Fruit fly (Drosophila melanogaster) whole organism: Measurements from ENCODE around the gene Suv3.

ENCODE experiments used
- CG8478 ChIP-seq: fragments of >200 bp; optimal IDR thresholded peaks from 2 replicates; lab custom pipeline; 2018; ENCODE audit warnings: inconsistent platforms
- Dll ChIP-seq: fragments of >200 bp; optimal IDR thresholded peaks from 2 replicates; lab custom pipeline; 2017
- EcR ChIP-seq, 2 experiments: fragments of >200 bp; optimal IDR thresholded peaks; 2 replicates each; lab custom pipeline; 2017; ENCODE audit warnings: missing biosample characterization in 2 of 2, missing genetic modification characterization in 2 of 2, missing genetic modification reagents in 2 of 2
- pan ChIP-seq: fragments of >200 bp; optimal IDR thresholded peaks from 2 replicates; lab custom pipeline; 2017
- psq ChIP-seq: fragments of >200 bp; optimal IDR thresholded peaks from 2 replicates; lab custom pipeline; 2017
- usp ChIP-seq: fragments of >200 bp; optimal IDR thresholded peaks from 2 replicates; lab custom pipeline; 2017; ENCODE audit warnings: missing biosample characterization, missing genetic modification characterization, mixed read lengths

Gene Suv3

DNA sequence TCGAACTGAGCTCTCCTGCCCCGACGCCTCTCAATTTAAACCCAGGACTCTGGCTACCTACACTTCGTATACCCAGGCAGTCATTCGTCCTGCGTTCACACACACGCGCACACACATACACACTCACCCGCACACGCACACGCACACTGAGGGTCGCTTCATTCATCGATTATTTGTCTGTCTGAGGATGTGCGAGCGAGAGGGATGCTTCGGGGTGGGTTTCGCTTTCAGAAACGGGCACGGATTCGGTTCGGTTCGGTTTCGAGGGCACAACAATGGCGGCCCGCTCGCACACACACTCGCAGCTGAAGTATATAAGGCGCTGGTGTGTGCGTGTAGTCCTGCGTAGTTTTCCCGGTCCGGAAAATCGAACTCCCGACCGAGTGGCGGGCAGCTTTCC is 35.3 kb downstream of the Suv3 start, which contains the start of gene hkb:
TSS of gene hkb (minus strand) at position 11 of the 400 bp plus-strand sequence.
- TF ChIP-seq pan (no peak), psq (lab: Kevin White, UChicago) (no peak), CG8478 (lab: Kevin White, UChicago) (no peak)

DNA sequence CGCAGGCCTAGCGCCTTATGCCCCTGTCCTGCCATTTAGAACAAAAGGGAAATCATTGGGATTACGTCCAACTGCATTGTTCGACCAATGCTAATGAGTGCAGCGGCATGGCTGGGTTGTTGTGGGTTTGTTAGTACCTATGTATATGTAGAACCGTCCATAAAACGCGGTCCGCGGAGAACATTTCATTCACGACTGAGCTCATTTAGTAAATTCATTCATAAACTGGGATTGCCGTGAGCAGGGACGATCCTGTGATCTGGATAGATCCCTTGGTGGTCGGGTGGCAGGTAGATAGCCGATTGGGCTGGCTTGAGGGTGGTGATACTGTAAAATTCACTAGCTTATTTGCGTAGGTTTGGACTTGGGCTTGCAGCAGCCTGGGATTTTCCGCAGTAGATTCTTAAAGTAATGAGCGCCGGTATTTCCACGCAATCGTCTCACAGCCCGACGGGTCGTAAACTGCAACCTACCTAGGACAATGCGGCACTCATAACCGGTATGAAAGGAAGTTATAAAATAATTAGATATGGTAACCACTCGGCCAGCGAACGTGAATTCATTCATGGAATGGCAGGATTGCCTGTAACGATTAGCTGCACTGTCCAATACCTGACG is 37.0 kb downstream of the Suv3 start:
- no peak for TF ChIP-seq Dll

DNA sequence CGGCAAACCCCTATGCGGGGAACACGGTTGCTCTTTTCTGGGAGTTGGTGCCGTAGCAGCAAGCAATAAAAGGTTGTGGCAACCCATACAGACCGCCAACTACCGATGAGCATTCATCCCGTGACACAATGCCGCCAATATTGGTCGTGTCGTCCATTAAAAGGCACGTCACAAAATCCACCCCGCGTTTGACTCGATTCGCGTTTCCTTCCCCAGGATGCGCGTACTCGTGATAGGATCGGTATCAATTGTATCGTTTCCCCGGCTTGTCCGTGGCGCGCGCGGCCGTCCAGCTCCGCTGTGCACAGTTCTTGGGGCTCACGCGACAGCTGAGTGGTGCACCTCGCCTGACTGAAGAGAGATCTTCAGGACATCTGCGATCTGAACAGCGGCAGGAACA is 38.8 kb downstream of the Suv3 start:
- TF ChIP-seq psq (lab: Kevin White, UChicago) (no peak), EcR (GFP tag; optimal IDR thresholded peaks at IDR 0.05; lab: Kevin White, UChicago) (no peak), CG8478 (lab: Kevin White, UChicago) (no peak), usp (GFP tag; lab: Kevin White, UChicago) (no peak), pan (no peak), Dll (no peak)

DNA sequence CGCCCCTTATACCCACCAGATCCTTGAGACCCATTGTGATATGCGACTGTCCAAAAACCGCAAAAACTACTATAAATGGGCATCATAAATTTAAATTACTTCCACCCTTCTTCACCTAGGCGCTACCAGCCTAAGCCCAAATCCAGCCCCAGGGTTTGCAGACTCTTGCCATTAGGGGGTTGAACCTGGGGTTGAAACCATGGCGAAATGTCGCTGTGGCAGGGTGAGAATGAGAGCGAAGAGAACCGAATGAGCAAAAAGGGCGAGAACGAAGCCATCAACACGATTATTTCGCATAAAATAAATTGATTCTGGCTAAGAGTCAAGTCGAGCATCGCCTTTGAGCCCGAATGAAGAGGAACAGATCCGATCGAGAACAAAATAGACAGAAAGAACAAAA is 42.2 kb downstream of the Suv3 start:
- TF ChIP-seq psq (lab: Kevin White, UChicago) (no peak), Dll (no peak), usp (GFP tag; lab: Kevin White, UChicago) (no peak), pan (no peak), CG8478 (lab: Kevin White, UChicago) (no peak), EcR (GFP tag; optimal IDR thresholded peaks at IDR 0.05; lab: Kevin White, UChicago) (no peak)

DNA sequence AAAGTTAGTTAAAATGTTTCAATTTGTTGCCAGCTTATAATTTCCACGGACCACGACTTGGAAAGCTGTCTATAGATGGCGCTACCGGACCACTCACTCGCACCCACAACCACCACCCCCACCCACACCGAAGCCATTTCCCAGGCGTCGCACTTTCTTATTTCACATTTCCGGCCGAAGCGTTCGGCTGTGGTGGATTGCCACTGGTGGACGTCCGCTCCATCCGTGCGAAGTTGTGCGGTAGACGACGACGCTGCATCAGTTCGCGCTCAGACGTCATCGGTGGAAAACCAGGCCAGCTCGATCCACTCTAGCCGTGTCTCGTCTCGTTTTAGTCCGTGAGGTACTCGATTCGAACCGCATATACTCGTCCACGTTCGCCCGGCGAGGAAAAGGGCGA is 48.3 kb downstream of the Suv3 start, which contains the start of gene CG1090:
TSS of gene CG1090 (plus strand) at position 259 of the 400 bp plus-strand sequence.
- TF ChIP-seq usp (GFP tag; lab: Kevin White, UChicago) (no peak), CG8478 (lab: Kevin White, UChicago) (no peak), pan (no peak), EcR (GFP tag; optimal IDR thresholded peaks at IDR 0.05; lab: Kevin White, UChicago) (no peak), Dll (no peak), psq (lab: Kevin White, UChicago) (no peak)

DNA sequence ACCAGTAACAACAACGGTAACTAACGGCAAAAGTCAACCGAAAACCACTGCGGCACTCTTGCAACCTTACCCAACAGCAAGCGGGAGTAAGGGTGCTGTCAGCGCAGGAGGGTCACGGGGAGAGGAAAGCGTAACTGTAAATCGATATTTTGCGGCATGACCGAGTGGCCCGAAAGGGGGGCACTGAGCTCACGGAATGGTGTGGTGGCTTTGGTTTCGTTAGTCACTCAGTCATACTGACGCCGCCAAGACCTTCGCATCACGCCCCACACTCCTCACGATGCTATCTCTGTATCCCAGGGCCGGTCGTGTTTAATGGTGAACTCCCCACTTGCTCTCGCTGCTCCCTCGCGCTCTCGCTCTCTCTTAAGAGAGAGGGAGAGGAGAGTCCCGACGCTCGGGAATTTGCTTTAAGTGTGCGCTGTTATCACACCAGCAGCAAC is 49.3 kb downstream of the Suv3 start:
- peak in 1 of 2 experiments; percentile 43 for TF ChIP-seq EcR (GFP tag; optimal IDR thresholded peaks at IDR 0.05; lab: Kevin White, UChicago)
- no peak for TF ChIP-seq psq (lab: Kevin White, UChicago)
- no peak for TF ChIP-seq CG8478 (lab: Kevin White, UChicago)
- peak; percentile 50 for TF ChIP-seq Dll
- no peak for TF ChIP-seq usp (GFP tag; lab: Kevin White, UChicago)
- TF ChIP-seq pan = no peak

DNA sequence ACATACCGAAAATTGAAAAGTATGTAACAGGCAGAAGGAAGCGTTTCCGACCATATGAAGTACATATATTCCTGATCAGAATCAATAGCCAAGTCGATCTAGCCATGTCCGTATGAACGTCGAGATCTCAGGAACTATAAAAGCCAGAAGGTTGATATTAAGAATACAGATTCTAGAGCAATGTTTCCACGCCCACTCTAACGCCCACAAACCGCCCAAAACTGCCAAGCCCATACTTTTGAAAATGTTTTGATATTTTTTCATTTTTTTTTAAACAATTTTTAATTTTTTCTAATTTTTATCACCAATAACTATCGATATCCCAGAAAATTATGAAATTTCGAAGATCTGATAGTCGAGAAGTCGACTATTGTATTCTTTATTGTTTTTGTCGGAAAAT is 50.7 kb downstream of the Suv3 start:
- TF ChIP-seq CG8478 (lab: Kevin White, UChicago) (no peak), pan (no peak), psq (lab: Kevin White, UChicago) (no peak), Dll (no peak), EcR (GFP tag; optimal IDR thresholded peaks at IDR 0.05; lab: Kevin White, UChicago) (no peak), usp (GFP tag; lab: Kevin White, UChicago) (no peak)
